Fruit fly (Drosophila melanogaster): Measurements from ENCODE around the gene CG14823.
A peak's percentile ranks its signal among the peaks of the same experiment; 100 is the strongest.

Gene CG14823

dm6 chr3L:7094548-7095072 is 28.5 kb downstream of the CG14823 start, which contains the start of gene form3 (continued):
- no peak for TF ChIP-seq Camta (GFP tag; optimal IDR thresholded peaks at IDR 0.05)
- no peak for TF ChIP-seq Scr (GFP tag; IDR thresholded peaks at IDR 0.05; ENCODE audit: partially characterized antibody)
- TF ChIP-seq pb (GFP tag; optimal IDR thresholded peaks at IDR 0.05), result no peak
- no peak for TF ChIP-seq oc (tag; optimal IDR thresholded peaks at IDR 0.05)
- TF ChIP-seq CG10366 (GFP tag; IDR thresholded peaks at IDR 0.05), result peak; percentile 24; the same call in 1 of the 2 replicates
- TF ChIP-seq Meics (GFP tag; optimal IDR thresholded peaks at IDR 0.05), result no peak
- TF ChIP-seq hth (optimal IDR thresholded peaks at IDR 0.05), result no peak
- TF ChIP-seq Sox102F (GFP tag; optimal IDR thresholded peaks at IDR 0.05), result no peak
- no peak for TF ChIP-seq CG13296 (GFP tag; optimal IDR thresholded peaks at IDR 0.05)
- no peak for TF ChIP-seq Chrac-16 (GFP tag; optimal IDR thresholded peaks at IDR 0.05)
- no peak for TF ChIP-seq gcm (GFP tag; optimal IDR thresholded peaks at IDR 0.05)
- no peak for TF ChIP-seq lola (GFP tag; optimal IDR thresholded peaks at IDR 0.05)
- TF ChIP-seq ap (GFP tag; IDR thresholded peaks at IDR 0.05), result no peak
- TF ChIP-seq unc-4 (GFP tag; IDR thresholded peaks at IDR 0.05; ENCODE audit: partially characterized antibody), result no peak; the same call in 1 of the 2 replicates
- TF ChIP-seq Nf-YB (GFP tag; optimal IDR thresholded peaks at IDR 0.05), result no peak
- TF ChIP-seq tin (GFP tag; optimal IDR thresholded peaks at IDR 0.05), result no peak
- no peak for TF ChIP-seq CG8765 (GFP tag; IDR thresholded peaks at IDR 0.05)
- TF ChIP-seq lilli (GFP tag; optimal IDR thresholded peaks at IDR 0.05), result no peak
- no peak for TF ChIP-seq CG1602 (GFP tag; optimal IDR thresholded peaks at IDR 0.05)
- no peak; the same call in 1 of the 2 replicates for TF ChIP-seq CG13287 (GFP tag; IDR thresholded peaks at IDR 0.05; ENCODE audit: partially characterized antibody)
- no peak for TF ChIP-seq Tbp (GFP tag; optimal IDR thresholded peaks at IDR 0.05)
- no peak for TF ChIP-seq CG4617 (GFP tag; optimal IDR thresholded peaks at IDR 0.05; ENCODE audit: borderline replicate concordance)
- TF ChIP-seq Six4 (GFP tag; optimal IDR thresholded peaks at IDR 0.05), result no peak
- TF ChIP-seq CG14050 (GFP tag; IDR thresholded peaks at IDR 0.05), result no peak
- TF ChIP-seq CG1792 (GFP tag; optimal IDR thresholded peaks at IDR 0.05), result no peak
- TF ChIP-seq CG18262 (tag; optimal IDR thresholded peaks at IDR 0.05), result no peak
- TF ChIP-seq Nf-YA (GFP tag; IDR thresholded peaks at IDR 0.05), result no peak
- no peak for TF ChIP-seq Xbp1 (GFP tag; optimal IDR thresholded peaks at IDR 0.05)
- no peak for TF ChIP-seq CG14965 (GFP tag; optimal IDR thresholded peaks at IDR 0.05; ENCODE audit: borderline replicate concordance)
- 0 out of 3 replicates have a peak, but pooled peaks have one; percentile 33 for TF ChIP-seq dysf (GFP tag; IDR thresholded peaks at IDR 0.05)
- TF ChIP-seq bowl (GFP tag; IDR thresholded peaks at IDR 0.05), result no peak
- TF ChIP-seq CG6791 (GFP tag; IDR thresholded peaks at IDR 0.05; ENCODE audit: partially characterized antibody), result 0 out of 3 replicates have a peak, but pooled peaks have one; percentile 38
- no peak for TF ChIP-seq CG13775 (GFP tag; optimal IDR thresholded peaks at IDR 0.05)
- no peak for TF ChIP-seq CG5245 (GFP tag; optimal IDR thresholded peaks at IDR 0.05)
- TF ChIP-seq Lpt (GFP tag; optimal IDR thresholded peaks at IDR 0.05), result no peak
- no peak for TF ChIP-seq Gug (GFP tag; IDR thresholded peaks at IDR 0.05)
- no peak for TF ChIP-seq unpg (GFP tag; optimal IDR thresholded peaks at IDR 0.05)
- TF ChIP-seq Lhr (GFP tag; optimal IDR thresholded peaks at IDR 0.05), result no peak
- no peak for TF ChIP-seq grn (GFP tag; optimal IDR thresholded peaks at IDR 0.05)
- no peak for TF ChIP-seq HmgZ (tag; optimal IDR thresholded peaks at IDR 0.05)
- no peak for TF ChIP-seq CG6654 (GFP tag; optimal IDR thresholded peaks at IDR 0.05)
- 0 out of 3 replicates have a peak, but pooled peaks have one; percentile 8 for TF ChIP-seq zfh1 (GFP tag; IDR thresholded peaks at IDR 0.05)
- TF ChIP-seq CG3726 (GFP tag; IDR thresholded peaks at IDR 0.05), result no peak
- 0 out of 2 replicates have a peak, but pooled peaks have one; percentile 52 for TF ChIP-seq bbx (GFP tag; IDR thresholded peaks at IDR 0.05; ENCODE audit: partially characterized antibody)
- TF ChIP-seq CG31388 (GFP tag; optimal IDR thresholded peaks at IDR 0.05), result no peak
- TF ChIP-seq CG6765 (GFP tag; optimal IDR thresholded peaks at IDR 0.05), result no peak
- TF ChIP-seq CG2199 (GFP tag; IDR thresholded peaks at IDR 0.05), result no peak
- peak; percentile 5 for TF ChIP-seq pzg (GFP tag; optimal IDR thresholded peaks at IDR 0.05)
- no peak for TF ChIP-seq lov (optimal IDR thresholded peaks at IDR 0.05)
- TF ChIP-seq lov (GFP tag; IDR thresholded peaks at IDR 0.05), result 0 out of 3 replicates have a peak, but pooled peaks have one; percentile 61
- TF ChIP-seq schlank (tag; optimal IDR thresholded peaks at IDR 0.05), result no peak

Measured in whole organism, embryonic.